Worm (Caenorhabditis elegans): ENCODE data around the gene F01D5.5.

The F01D5.5 gene

DNA sequence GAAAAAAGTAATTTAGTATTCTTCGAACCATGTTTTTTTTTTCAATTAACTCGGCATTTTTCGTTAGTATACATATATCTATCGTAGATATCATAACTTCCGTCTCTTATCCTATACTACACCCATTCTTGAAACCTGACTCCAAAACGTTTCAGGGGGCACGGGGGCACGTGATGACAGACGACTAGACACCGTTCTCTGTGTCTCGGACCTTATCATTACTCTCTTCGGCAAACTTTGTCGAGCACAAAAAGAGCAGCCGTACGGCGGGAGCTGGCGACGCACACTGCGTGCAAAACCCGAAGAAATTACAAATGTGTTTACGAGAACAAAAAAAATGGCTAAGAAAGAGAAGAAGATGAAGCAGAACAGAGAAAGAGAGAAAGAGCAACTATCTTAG is 42.1 kb upstream of the F01D5.5 start (continued):
- TF ChIP-seq irx-1 (tag; optimal IDR thresholded peaks at IDR 0.05) = peak; percentile 61
- TF ChIP-seq fkh-8 (tag; optimal IDR thresholded peaks at IDR 0.05) = peak; percentile 90
- no peak for TF ChIP-seq tlp-1 (tag; optimal IDR thresholded peaks at IDR 0.05)
- TF ChIP-seq sox-4 (tag; optimal IDR thresholded peaks at IDR 0.05) = peak; percentile 62
- TF ChIP-seq mef-2 (tag; optimal IDR thresholded peaks at IDR 0.05) = peak; percentile 70
- TF ChIP-seq xbp-1 (tag; optimal IDR thresholded peaks at IDR 0.05) = peak; percentile 43
- TF ChIP-seq ztf-4 (tag; optimal IDR thresholded peaks at IDR 0.05) = peak; percentile 88
- no peak for TF ChIP-seq unc-30 (tag; optimal IDR thresholded peaks at IDR 0.05)
- peak; percentile 34; the same call in 1 of the 2 replicates for TF ChIP-seq ceh-88 (GFP tag; IDR thresholded peaks at IDR 0.05)
- peak in 2 of 3 experiments; percentile 6 to 39 for TF ChIP-seq dpl-1 (GFP tag; optimal IDR thresholded peaks at IDR 0.05)
- peak; percentile 52 for TF ChIP-seq nhr-90 (tag; optimal IDR thresholded peaks at IDR 0.05; ENCODE audit: poor library complexity)
- TF ChIP-seq mab-9 (GFP tag; IDR thresholded peaks at IDR 0.05) = no peak

DNA sequence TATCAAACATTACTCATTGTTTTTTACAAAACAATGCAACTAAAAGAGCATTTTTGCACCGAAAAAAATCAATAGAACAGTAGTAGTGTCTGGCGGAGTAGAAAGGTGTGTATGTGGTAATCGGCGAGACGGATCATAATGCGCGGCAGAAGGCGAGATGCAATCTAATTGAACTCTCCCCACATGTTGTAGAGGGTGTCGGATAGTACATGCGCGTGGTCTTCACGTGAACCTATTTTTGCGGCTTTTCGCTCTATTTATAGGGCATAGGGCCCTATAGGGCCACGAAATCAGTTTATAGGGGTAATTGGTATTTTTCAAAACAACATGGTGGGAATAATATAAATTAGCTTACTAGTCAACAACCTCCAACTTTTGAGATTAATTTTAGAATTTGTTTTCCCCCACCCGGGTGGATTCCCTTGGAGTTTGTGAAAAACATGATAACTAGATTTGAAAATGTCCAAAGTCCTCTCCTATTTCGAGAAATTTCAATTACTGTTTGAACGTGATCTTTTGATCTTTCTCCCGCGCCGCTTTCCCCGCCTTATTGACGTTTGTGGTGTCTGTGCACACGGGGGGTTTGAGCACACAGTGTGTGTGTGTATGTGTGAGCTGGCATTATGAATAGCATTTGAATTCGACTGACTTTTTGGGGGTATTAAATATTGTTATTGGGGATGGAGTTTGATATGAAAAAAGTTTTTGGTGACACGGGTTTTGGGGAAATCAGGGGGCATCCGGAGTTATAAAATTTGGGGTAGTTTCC is 40.9 kb upstream of the F01D5.5 start:
- TF ChIP-seq dpl-1 (GFP tag; optimal IDR thresholded peaks at IDR 0.05) (peak in 1 of 3 experiments; percentile 3), blmp-1 (tag; optimal IDR thresholded peaks at IDR 0.05) (peak; percentile 61), lin-14 (GFP tag; optimal IDR thresholded peaks at IDR 0.05) (peak; percentile 55), ceh-88 (GFP tag; IDR thresholded peaks at IDR 0.05) (no peak), sptf-1 (tag; optimal IDR thresholded peaks at IDR 0.05) (no peak), alr-1 (tag; optimal IDR thresholded peaks at IDR 0.05; ENCODE audit: borderline replicate concordance) (no peak), lin-35 (GFP tag; optimal IDR thresholded peaks at IDR 0.05) (peak in 1 of 2 experiments; percentile 1), swsn-7 (tag; optimal IDR thresholded peaks at IDR 0.05) (peak; percentile 2), elt-2 (tag; optimal IDR thresholded peaks at IDR 0.05) (peak; percentile 42), nhr-77 (tag; optimal IDR thresholded peaks at IDR 0.05) (peak; percentile 52), zag-1 (tag; optimal IDR thresholded peaks at IDR 0.05) (no peak), ztf-4 (tag; optimal IDR thresholded peaks at IDR 0.05) (no peak), irx-1 (tag; optimal IDR thresholded peaks at IDR 0.05) (peak; percentile 41), egl-13 (tag; optimal IDR thresholded peaks at IDR 0.05) (no peak), sox-4 (tag; optimal IDR thresholded peaks at IDR 0.05) (no peak), elt-3 (tag; optimal IDR thresholded peaks at IDR 0.05) (peak in 1 of 6 experiments; percentile 5), nhr-85 (tag) (peak; percentile 73), snu-23 (GFP tag; optimal IDR thresholded peaks at IDR 0.05) (peak; percentile 25)

DNA sequence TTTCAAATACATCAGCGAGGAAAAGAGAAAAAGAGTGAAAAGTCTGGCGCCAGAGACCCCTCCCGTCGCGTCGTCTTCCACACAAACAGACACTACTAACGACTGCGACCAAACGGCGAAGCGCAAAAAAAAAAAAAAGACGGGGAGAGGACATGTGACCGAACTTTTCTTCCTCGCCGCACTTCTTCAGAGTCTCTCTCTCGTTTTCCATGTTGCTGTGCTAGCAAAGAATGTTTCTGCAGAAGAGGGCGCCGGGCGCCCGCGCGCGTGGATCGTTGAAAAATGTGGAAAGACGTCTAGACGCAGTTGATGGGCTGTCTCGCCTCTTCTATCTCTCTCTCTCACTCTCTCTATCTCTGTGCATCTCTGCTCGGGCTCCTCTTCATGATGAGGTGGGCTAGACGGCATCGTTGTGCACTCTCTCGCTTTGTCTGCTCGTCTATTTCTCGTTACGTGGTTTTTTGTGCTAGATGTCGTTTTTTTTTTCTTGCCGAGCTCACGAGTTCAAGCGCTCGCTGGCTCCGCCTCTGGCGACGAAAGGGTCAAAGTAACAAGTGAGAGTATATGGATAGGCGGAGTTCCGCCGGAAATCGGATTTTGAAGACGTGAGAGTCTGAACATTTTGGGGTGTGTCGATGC is 38.2 kb upstream of the F01D5.5 start:
- TF ChIP-seq hlh-4 (tag; optimal IDR thresholded peaks at IDR 0.05) (no peak), pag-3 (tag; optimal IDR thresholded peaks at IDR 0.05; ENCODE audit: borderline replicate concordance, insufficient read depth) (peak; percentile 57), dsc-1 (tag; optimal IDR thresholded peaks at IDR 0.05) (peak; percentile 89), dpl-1 (GFP tag; optimal IDR thresholded peaks at IDR 0.05) (peak; percentile 52 to 60 (median 57)), rnt-1 (tag; optimal IDR thresholded peaks at IDR 0.05) (peak; percentile 85), ceh-88 (GFP tag; IDR thresholded peaks at IDR 0.05) (peak; percentile 67), unc-98 (GFP tag; IDR thresholded peaks at IDR 0.05) (no peak), ceh-63 (GFP tag; optimal IDR thresholded peaks at IDR 0.05) (no peak), nhr-84 (tag; optimal IDR thresholded peaks at IDR 0.05) (no peak), lin-13 (GFP tag; optimal IDR thresholded peaks at IDR 0.05) (peak; percentile 60), alr-1 (tag; optimal IDR thresholded peaks at IDR 0.05; ENCODE audit: borderline replicate concordance) (no peak), vab-15 (tag; optimal IDR thresholded peaks at IDR 0.05) (no peak), tbx-2 (tag; optimal IDR thresholded peaks at IDR 0.05) (peak; percentile 95), nhr-237 (tag; optimal IDR thresholded peaks at IDR 0.05) (peak; percentile 65), nhr-20 (tag; optimal IDR thresholded peaks at IDR 0.05) (peak; percentile 94), jun-1 (tag; optimal IDR thresholded peaks at IDR 0.05) (peak; percentile 87), xbp-1 (tag; optimal IDR thresholded peaks at IDR 0.05) (peak; percentile 83), hlh-17 (GFP tag; optimal IDR thresholded peaks at IDR 0.05; ENCODE audit: borderline replicate concordance) (no peak), irx-1 (tag; optimal IDR thresholded peaks at IDR 0.05) (peak; percentile 85), lin-35 (GFP tag; optimal IDR thresholded peaks at IDR 0.05) (peak; percentile 52 to 79), zag-1 (tag; optimal IDR thresholded peaks at IDR 0.05) (peak; percentile 54), lin-15B (tag; optimal IDR thresholded peaks at IDR 0.05) (no peak), efl-1 (optimal IDR thresholded peaks at IDR 0.05) (peak; percentile 77 to 88), efl-1 (GFP tag; optimal IDR thresholded peaks at IDR 0.05 in 1 of 2) (peak; percentile 49 to 95), grh-1 (GFP tag; IDR thresholded peaks at IDR 0.05) (peak; percentile 56; the same call in 1 of the 2 replicates), nhr-77 (tag; optimal IDR thresholded peaks at IDR 0.05) (peak; percentile 98), mdl-1 (tag; optimal IDR thresholded peaks at IDR 0.05) (peak; percentile 77 to 97), ceh-82 (tag; optimal IDR thresholded peaks at IDR 0.05) (peak; percentile 49 to 77 (median 67))

Data from whole organism, L1 larva.